Worm (Caenorhabditis elegans) whole organism, late embryonic: ENCODE measurements around the gene nhr-171.
"Not testable (repeated sequence)": the region's sequence is repeated elsewhere in the genome, so short reads cannot be mapped to it uniquely, and the experiment has no call there.

Experiments used
- K02D7.2 ChIP-seq: sonication (generic microtip); optimal IDR thresholded peaks from 2 replicates; lab custom pipeline; 2017; ENCODE audit warnings: mild to moderate bottlenecking, missing genetic modification characterization, missing compliant biosample characterization
- ama-1 ChIP-seq: fragments of 150-350 bp; optimal IDR thresholded peaks from 2 replicates; lab custom pipeline; 2014
- elt-2 ChIP-seq: sonication (generic microtip); optimal IDR thresholded peaks from 2 replicates; lab custom pipeline; 2016; ENCODE audit warnings: missing genetic modification reagents, missing genetic modification characterization, missing compliant biosample characterization
- hlh-30 ChIP-seq: sonication (generic microtip); optimal IDR thresholded peaks from 2 replicates; lab custom pipeline; 2017; ENCODE audit warnings: antibody characterized with exemption, missing genetic modification characterization, missing compliant biosample characterization; ENCODE audit not compliant: insufficient read depth
- madf-2 ChIP-seq: sonication (generic microtip); optimal IDR thresholded peaks from 2 replicates; lab custom pipeline; 2017; ENCODE audit warnings: missing genetic modification characterization, missing compliant biosample characterization
- nfya-1 ChIP-seq: sonication (generic microtip); optimal IDR thresholded peaks from 2 replicates; lab custom pipeline; 2017; ENCODE audit warnings: missing genetic modification characterization, mild to moderate bottlenecking, missing compliant biosample characterization, antibody characterized with exemption, moderate library complexity
- nhr-11 ChIP-seq: fragments of 150-350 bp; optimal IDR thresholded peaks from 2 replicates; lab custom pipeline; 2014; ENCODE audit warnings: missing biosample characterization, missing genetic modification characterization
- pat-9 ChIP-seq: fragments of 200-800 bp; sonication (Bioruptor generic); optimal IDR thresholded peaks from 2 replicates; lab custom pipeline; 2018; ENCODE audit warnings: mild to moderate bottlenecking, missing genetic modification characterization, moderate library complexity, missing compliant biosample characterization
- pqm-1 ChIP-seq: sonication (generic microtip); optimal IDR thresholded peaks from 2 replicates; lab custom pipeline; 2016; ENCODE audit warnings: missing genetic modification characterization, missing compliant biosample characterization
- sox-2 ChIP-seq: fragments of 200-800 bp; sonication (Bioruptor generic); IDR thresholded peaks from 2 replicates; pipeline ENCODE4 v1.3.6; 2022; ENCODE audit warnings: missing genetic modification reagents, missing genetic modification characterization, missing compliant biosample characterization
- tbx-2 ChIP-seq: sonication (generic microtip); optimal IDR thresholded peaks from 2 replicates; lab custom pipeline; 2016; ENCODE audit warnings: missing genetic modification characterization, missing compliant biosample characterization
- tbx-7 ChIP-seq: sonication (generic microtip); optimal IDR thresholded peaks from 2 replicates; lab custom pipeline; 2016; ENCODE audit warnings: missing genotype, missing genetic modification characterization, missing compliant biosample characterization
- zip-5 ChIP-seq: sonication (generic microtip); optimal IDR thresholded peaks from 2 replicates; lab custom pipeline; 2016; ENCODE audit warnings: missing genetic modification characterization, missing compliant biosample characterization
- ztf-16 ChIP-seq: sonication (generic microtip); optimal IDR thresholded peaks from 2 replicates; lab custom pipeline; 2017; ENCODE audit warnings: missing genetic modification characterization, missing compliant biosample characterization

ce11 chrV:7548499-7548898 lies 36.9 kb downstream of the nhr-171 start:
- TF ChIP-seq sox-2; elt-2; pat-9 (tag; lab: Kevin White, UChicago); madf-2 (tag; lab: Kevin White, UChicago); pqm-1 (tag; lab: Kevin White, UChicago); hlh-30 (tag; lab: Kevin White, UChicago); K02D7.2 (tag; lab: Kevin White, UChicago); ama-1 (lab: Kevin White, UChicago); ztf-16 (tag; lab: Kevin White, UChicago); zip-5; nfya-1; nhr-11 (tag; lab: Kevin White, UChicago); tbx-2 (tag; lab: Kevin White, UChicago); tbx-7 (tag; lab: Kevin White, UChicago): not testable (repeated sequence)
